Fruit fly (Drosophila melanogaster) S2 (cell line): ENCODE results near the gene Bin1.

Experiments used
- CG8478 ChIP-seq: fragments of >200 bp; optimal IDR thresholded peaks from 2 replicates; lab custom pipeline; 2018
- CTCF ChIP-seq, 2 experiments: fragments of >200 bp; optimal IDR thresholded peaks; 2 replicates each; lab custom pipeline; 2018

DNA sequence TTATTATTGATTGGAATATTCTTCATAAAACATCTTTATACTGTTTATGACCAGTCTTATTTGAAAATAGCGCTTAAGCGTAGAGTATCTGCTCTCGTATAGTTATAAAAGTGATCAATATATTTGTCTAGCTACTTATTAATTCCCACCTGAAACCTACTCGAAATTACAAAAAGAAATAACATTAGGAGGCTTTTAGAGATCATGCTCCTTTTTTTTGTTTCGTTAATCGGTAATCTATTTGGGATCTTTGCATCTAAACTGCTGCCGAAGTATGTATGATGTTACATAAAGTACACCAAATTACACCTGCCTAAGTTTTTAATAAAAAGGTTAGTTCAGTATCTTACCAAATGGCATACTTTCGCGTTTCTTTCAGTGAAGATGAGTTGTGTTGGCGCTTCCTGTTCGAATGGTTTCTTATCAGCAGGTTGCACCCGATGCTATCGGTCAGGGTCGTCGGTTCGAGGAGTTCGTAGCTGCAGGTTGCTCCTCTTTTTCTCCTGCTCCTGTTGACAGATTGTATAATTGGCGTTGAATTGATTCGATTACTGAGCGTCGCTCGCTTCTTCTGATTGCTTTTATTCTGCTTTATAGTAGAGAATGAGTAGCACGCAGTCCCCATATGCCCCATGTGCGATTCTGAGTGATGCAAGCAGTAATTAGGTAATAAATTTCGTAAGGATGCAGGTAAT, 48.8 kb upstream of the Bin1 start:
- TF ChIP-seq CG8478 (lab: Kevin White, UChicago) (no peak), CTCF (optimal IDR thresholded peaks at IDR 0.05; lab: Kevin White, UChicago) (no peak)
